Worm (Caenorhabditis elegans) whole organism, L2 larva: ENCODE measurements around the gene F13H10.3.
A peak's percentile ranks its signal among the peaks of the same experiment; 100 is the strongest.

ENCODE experiments used
- Y55F3AM.14 ChIP-seq: fragments of 200-800 bp; sonication (Bioruptor generic); optimal IDR thresholded peaks from 2 replicates; lab custom pipeline; 2018; ENCODE audit warnings: mild to moderate bottlenecking, missing genetic modification characterization, missing compliant biosample characterization
- ama-1 ChIP-seq: fragments of 150-350 bp; optimal IDR thresholded peaks from 2 replicates; lab custom pipeline; 2018; ENCODE audit warnings: inconsistent platforms
- crh-2 ChIP-seq: sonication (generic microtip); optimal IDR thresholded peaks from 2 replicates; lab custom pipeline; 2017; ENCODE audit warnings: missing biosample characterization, missing genetic modification characterization
- elt-3 ChIP-seq: sonication (generic microtip); optimal IDR thresholded peaks from 2 replicates; lab custom pipeline; 2017; ENCODE audit warnings: missing biosample characterization, missing genetic modification characterization
- fos-1 ChIP-seq: fragments of 150-350 bp; optimal IDR thresholded peaks from 2 replicates; lab custom pipeline; 2014; ENCODE audit warnings: missing biosample characterization, missing genetic modification characterization
- gmeb-1 ChIP-seq: fragments of 150-350 bp; optimal IDR thresholded peaks from 2 replicates; lab custom pipeline; 2014; ENCODE audit warnings: missing biosample characterization, missing genetic modification characterization
- lin-39 ChIP-seq: fragments of 150-350 bp; optimal IDR thresholded peaks from 2 replicates; lab custom pipeline; 2014; ENCODE audit warnings: missing biosample characterization, missing genetic modification reagents, missing genetic modification characterization
- nhr-11 ChIP-seq: fragments of 150-350 bp; optimal IDR thresholded peaks from 2 replicates; lab custom pipeline; 2014; ENCODE audit warnings: missing biosample characterization, missing genetic modification characterization
- nhr-12 ChIP-seq: fragments of 150-350 bp; optimal IDR thresholded peaks from 2 replicates; lab custom pipeline; 2014; ENCODE audit warnings: missing biosample characterization, missing genetic modification characterization
- nhr-129 ChIP-seq: fragments of 150-350 bp; optimal IDR thresholded peaks from 2 replicates; lab custom pipeline; 2014; ENCODE audit warnings: missing biosample characterization, missing genetic modification characterization
- nhr-237 ChIP-seq: fragments of 150-350 bp; optimal IDR thresholded peaks from 2 replicates; lab custom pipeline; 2014; ENCODE audit warnings: missing biosample characterization, missing genetic modification characterization
- peb-1 ChIP-seq: fragments of 150-350 bp; optimal IDR thresholded peaks from 2 replicates; lab custom pipeline; 2014; ENCODE audit warnings: missing biosample characterization, missing genetic modification characterization
- sem-4 ChIP-seq: fragments of 150-350 bp; optimal IDR thresholded peaks from 2 replicates; lab custom pipeline; 2014; ENCODE audit warnings: missing biosample characterization, missing genetic modification reagents, missing genetic modification characterization
- sma-9 ChIP-seq, 2 experiments: fragments of 150-350 bp in 1 of 2; sonication (generic microtip) in 1 of 2; optimal IDR thresholded peaks; 2 replicates each; lab custom pipeline; 2014 to 2016; ENCODE audit warnings: missing genetic modification characterization in 2 of 2, mild to moderate bottlenecking in 1 of 2, missing biosample characterization in 1 of 2, missing compliant biosample characterization in 1 of 2, missing genetic modification reagents in 1 of 2, moderate library complexity in 1 of 2
- unc-62 ChIP-seq: fragments of 150-350 bp; optimal IDR thresholded peaks from 2 replicates; lab custom pipeline; 2014; ENCODE audit warnings: missing biosample characterization, missing genetic modification reagents, missing genetic modification characterization
- ztf-4 ChIP-seq: fragments of 150-350 bp; optimal IDR thresholded peaks from 2 replicates; lab custom pipeline; 2014; ENCODE audit warnings: missing biosample characterization, missing genetic modification characterization

The F13H10.3 gene

DNA sequence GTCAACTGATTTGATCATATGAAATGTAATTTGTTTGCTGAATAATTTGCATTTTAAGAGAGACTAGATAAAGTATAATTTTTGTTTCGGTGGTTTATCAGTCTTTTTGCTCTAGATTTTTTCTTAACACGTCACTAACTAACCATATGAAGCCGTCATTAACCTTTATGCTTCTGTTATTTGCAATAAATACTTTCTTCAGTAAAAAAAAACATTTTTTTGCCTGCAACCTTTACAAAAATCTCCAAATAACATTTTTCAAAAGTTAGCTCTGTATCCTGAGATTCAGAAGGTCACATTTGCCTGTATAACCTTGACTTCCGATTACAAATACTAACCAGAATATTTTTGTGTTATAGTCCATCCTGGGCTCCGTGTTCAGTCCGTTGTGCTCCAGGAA, 45.0 kb downstream of the F13H10.3 start:
- TF ChIP-seq gmeb-1 (tag; lab: Kevin White, UChicago), result no peak
- TF ChIP-seq, all 48 proteins: peak for 0

DNA sequence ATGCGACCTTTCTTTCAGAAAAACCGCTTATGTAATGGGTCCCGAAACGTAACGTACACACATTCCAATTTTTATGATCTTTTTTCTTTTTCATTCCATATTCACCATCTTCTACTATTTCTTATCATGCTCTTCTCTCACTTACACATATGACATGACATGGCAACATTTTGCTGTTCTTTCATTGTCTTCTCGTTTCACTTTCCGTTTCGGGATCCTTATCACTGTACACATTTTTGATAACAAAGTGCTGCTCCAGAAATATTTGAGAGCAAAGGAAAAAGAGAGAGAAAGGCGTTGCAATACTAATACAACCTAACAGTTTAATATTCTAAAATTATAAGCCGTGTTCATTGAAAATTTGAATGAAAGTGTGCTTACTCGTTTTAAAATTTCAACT, 45.4 kb downstream of the F13H10.3 start:
- TF ChIP-seq fos-1, result peak; percentile 97
- peak; percentile 57 for TF ChIP-seq crh-2 (tag; lab: Kevin White, UChicago)
- TF ChIP-seq nhr-12 (tag; lab: Kevin White, UChicago), result no peak
- TF ChIP-seq Y55F3AM.14 (GFP tag; lab: Kevin White, UChicago), result no peak
- peak; percentile 69 for TF ChIP-seq sma-9 (GFP tag; optimal IDR thresholded peaks at IDR 0.05; lab: Kevin White, UChicago)
- TF ChIP-seq sma-9 (tag; optimal IDR thresholded peaks at IDR 0.05; lab: Kevin White, UChicago), result no peak
- no peak for TF ChIP-seq peb-1 (tag; lab: Kevin White, UChicago)
- TF ChIP-seq nhr-237 (tag; lab: Kevin White, UChicago), result no peak
- no peak for TF ChIP-seq unc-62 (GFP tag; lab: Kevin White, UChicago)
- no peak for TF ChIP-seq sem-4 (tag; lab: Kevin White, UChicago)
- TF ChIP-seq ama-1 (lab: Kevin White, UChicago), result no peak
- no peak for TF ChIP-seq lin-39 (tag; lab: Kevin White, UChicago)
- TF ChIP-seq elt-3, result no peak
- no peak for TF ChIP-seq nhr-11 (tag; lab: Kevin White, UChicago)
- no peak for TF ChIP-seq nhr-129
- TF ChIP-seq ztf-4, result no peak
- peak; percentile 21 for TF ChIP-seq gmeb-1 (tag; lab: Kevin White, UChicago)

DNA sequence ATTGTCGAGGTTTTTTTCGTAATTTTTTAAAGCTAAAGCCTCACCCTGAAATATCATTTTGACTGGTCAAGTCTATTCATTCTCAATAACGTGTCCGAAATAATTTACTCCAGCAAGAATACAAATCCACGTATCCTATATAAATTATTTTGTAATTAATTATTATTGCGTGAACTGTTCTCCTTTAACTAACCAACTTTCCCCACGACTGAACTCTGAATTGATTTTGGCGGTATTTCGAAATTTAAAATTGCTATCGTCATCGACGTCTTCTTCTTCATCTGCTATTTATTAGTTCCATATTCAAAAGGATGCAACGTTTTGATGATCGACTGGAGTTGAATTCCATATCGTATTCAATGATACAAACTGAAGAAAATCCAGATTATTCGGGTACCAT, 49.4 kb downstream of the F13H10.3 start, which contains the start of the genes aqp-3 and Y69E1A.8:
Gene aqp-3, minus strand, starts transcription at position 101 of the 400 bp plus-strand sequence.
Gene Y69E1A.8, plus strand, starts transcription at position 246 of the 400 bp plus-strand sequence.
- no peak for TF ChIP-seq lin-39 (tag; lab: Kevin White, UChicago)
- no peak for TF ChIP-seq nhr-129

DNA sequence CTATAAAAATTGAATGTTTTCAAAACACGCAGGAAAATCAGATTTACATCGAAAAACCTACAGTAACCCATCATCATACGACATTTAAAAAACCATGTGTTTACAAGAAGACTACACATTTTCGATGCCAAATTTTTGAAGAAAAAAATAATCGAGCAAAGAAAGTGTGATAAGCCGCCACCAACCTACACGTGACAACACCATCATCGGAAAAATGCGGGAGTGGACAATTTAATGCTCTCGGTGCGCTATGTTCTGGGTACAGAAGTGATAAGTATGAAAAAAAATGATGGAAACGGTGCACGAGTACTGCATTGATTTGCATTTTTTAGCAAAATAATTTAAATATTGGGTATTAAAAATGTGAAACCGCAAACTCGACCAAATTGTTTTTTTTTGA, 51.1 kb downstream of the F13H10.3 start:
- TF ChIP-seq nhr-12 (tag; lab: Kevin White, UChicago), result no peak
- TF ChIP-seq fos-1, result peak; percentile 33
- peak; percentile 82 for TF ChIP-seq sma-9 (GFP tag; optimal IDR thresholded peaks at IDR 0.05; lab: Kevin White, UChicago)
- no peak for TF ChIP-seq sma-9 (tag; optimal IDR thresholded peaks at IDR 0.05; lab: Kevin White, UChicago)
- no peak for TF ChIP-seq nhr-129
